Fruit fly (Drosophila melanogaster) whole organism, embryonic: ENCODE measurements around the gene fit.
A peak's percentile ranks its signal among the peaks of the same experiment; 100 is the strongest.

ENCODE experiments used
- B-H2 ChIP-seq: fragments of 200-800 bp; sonication (Bioruptor generic); optimal IDR thresholded peaks from 2 replicates; lab custom pipeline; 2018; ENCODE audit warnings: missing biosample characterization, mild to moderate bottlenecking, missing genetic modification characterization
- CG10274 ChIP-seq: fragments of 200-800 bp; sonication (Bioruptor generic); optimal IDR thresholded peaks from 3 replicates; lab custom pipeline; 2017; ENCODE audit warnings: missing biosample characterization, mild to moderate bottlenecking, missing genetic modification characterization
- CG12769 ChIP-seq: fragments of 200-800 bp; sonication (Bioruptor generic); optimal IDR thresholded peaks from 2 replicates; lab custom pipeline; 2019; ENCODE audit warnings: missing biosample characterization, mild to moderate bottlenecking, missing genetic modification characterization, moderate library complexity
- CG13424 ChIP-seq: fragments of 200-800 bp; sonication (Bioruptor generic); optimal IDR thresholded peaks from 2 replicates; lab custom pipeline; 2019; ENCODE audit warnings: missing biosample characterization, mild to moderate bottlenecking, missing genetic modification characterization, moderate library complexity
- CG13894 ChIP-seq: fragments of 200-800 bp; sonication (Bioruptor generic); optimal IDR thresholded peaks from 3 replicates; lab custom pipeline; 2018; ENCODE audit warnings: missing biosample characterization, mild to moderate bottlenecking, missing genetic modification characterization, moderate library complexity
- CG14965 ChIP-seq: fragments of 200-800 bp; sonication (Bioruptor generic); optimal IDR thresholded peaks from 2 replicates; lab custom pipeline; 2016; ENCODE audit warnings: missing biosample characterization, missing genetic modification characterization, borderline replicate concordance
- CG1529 ChIP-seq: fragments of 200-800 bp; sonication (Bioruptor generic); optimal IDR thresholded peaks from 3 replicates; lab custom pipeline; 2018; ENCODE audit warnings: missing biosample characterization, missing genetic modification characterization
- CG17328 ChIP-seq: fragments of 200-800 bp; sonication (Bioruptor generic); IDR thresholded peaks from 2 replicates; pipeline ENCODE4 v1.3.6; 2022; ENCODE audit warnings: missing biosample characterization, missing genetic modification characterization
- CG18599 ChIP-seq: fragments of 200-800 bp; sonication (Bioruptor generic); optimal IDR thresholded peaks from 3 replicates; lab custom pipeline; 2017; ENCODE audit warnings: missing biosample characterization, missing genetic modification characterization, mild to moderate bottlenecking, moderate library complexity, missing genetic modification reagents
- CG18619 ChIP-seq: fragments of 200-800 bp; sonication (Bioruptor generic); optimal IDR thresholded peaks from 3 replicates; lab custom pipeline; 2017; ENCODE audit warnings: missing biosample characterization, mild to moderate bottlenecking, missing genetic modification characterization
- CG2678 ChIP-seq: fragments of 200-800 bp; sonication (Bioruptor generic); optimal IDR thresholded peaks from 3 replicates; lab custom pipeline; 2019; ENCODE audit warnings: missing biosample characterization, mild to moderate bottlenecking, missing genetic modification characterization, moderate library complexity
- CG33213 ChIP-seq: fragments of 200-800 bp; sonication (Bioruptor generic); optimal IDR thresholded peaks from 3 replicates; lab custom pipeline; 2016; ENCODE audit warnings: missing biosample characterization, missing genetic modification characterization
- CG4328 ChIP-seq: fragments of 200-800 bp; sonication (Bioruptor generic); optimal IDR thresholded peaks from 3 replicates; lab custom pipeline; 2017; ENCODE audit warnings: missing biosample characterization, missing genetic modification reagents, missing genetic modification characterization
- CG4424 ChIP-seq: fragments of 200-800 bp; sonication (Bioruptor generic); optimal IDR thresholded peaks from 3 replicates; lab custom pipeline; 2016; ENCODE audit warnings: missing biosample characterization, missing genetic modification characterization
- CG5245 ChIP-seq: fragments of 200-800 bp; sonication (Bioruptor generic); optimal IDR thresholded peaks from 3 replicates; lab custom pipeline; 2016; ENCODE audit warnings: missing biosample characterization, missing genetic modification characterization
- CG6683 ChIP-seq: fragments of 200-800 bp; sonication (Bioruptor generic); optimal IDR thresholded peaks from 2 replicates; lab custom pipeline; 2017; ENCODE audit warnings: missing biosample characterization, mild to moderate bottlenecking, missing genetic modification characterization, missing genetic modification reagents
- CG6854 ChIP-seq: fragments of 200-800 bp; sonication (Bioruptor generic); optimal IDR thresholded peaks from 3 replicates; lab custom pipeline; 2017; ENCODE audit warnings: missing biosample characterization, mild to moderate bottlenecking, missing genetic modification characterization
- CG7839 ChIP-seq: fragments of 200-800 bp; sonication (Bioruptor generic); optimal IDR thresholded peaks from 3 replicates; lab custom pipeline; 2018; ENCODE audit warnings: missing biosample characterization, mild to moderate bottlenecking, missing genetic modification characterization, moderate library complexity
- CG7987 ChIP-seq: fragments of 200-800 bp; sonication (Bioruptor generic); optimal IDR thresholded peaks from 2 replicates; lab custom pipeline; 2018; ENCODE audit warnings: missing biosample characterization, mild to moderate bottlenecking, missing genetic modification characterization, moderate library complexity
- CG8359 ChIP-seq: fragments of 200-800 bp; sonication (Bioruptor generic); optimal IDR thresholded peaks from 2 replicates; lab custom pipeline; 2017; ENCODE audit warnings: missing biosample characterization, mild to moderate bottlenecking, missing genetic modification characterization, borderline replicate concordance
- CG8388 ChIP-seq: fragments of 200-800 bp; sonication (Bioruptor generic); optimal IDR thresholded peaks from 2 replicates; lab custom pipeline; 2019; ENCODE audit warnings: missing biosample characterization, mild to moderate bottlenecking, missing genetic modification characterization, moderate library complexity
- CG9437 ChIP-seq: fragments of 200-800 bp; sonication (Bioruptor generic); optimal IDR thresholded peaks from 2 replicates; lab custom pipeline; 2018; ENCODE audit warnings: missing biosample characterization, mild to moderate bottlenecking, missing genetic modification characterization
- CG9817 ChIP-seq: fragments of 200-800 bp; sonication (Bioruptor generic); optimal IDR thresholded peaks from 2 replicates; lab custom pipeline; 2018; ENCODE audit warnings: missing biosample characterization, mild to moderate bottlenecking, missing genetic modification characterization, moderate library complexity
- Fer1 ChIP-seq: fragments of 200-800 bp; sonication (Bioruptor generic); optimal IDR thresholded peaks from 2 replicates; lab custom pipeline; 2017; ENCODE audit warnings: missing biosample characterization, mild to moderate bottlenecking, missing genetic modification characterization
- Hey ChIP-seq: fragments of 200-800 bp; sonication (Bioruptor generic); optimal IDR thresholded peaks from 3 replicates; lab custom pipeline; 2018; ENCODE audit warnings: missing biosample characterization, mild to moderate bottlenecking, missing genetic modification characterization
- Lpt ChIP-seq: fragments of >200 bp; optimal IDR thresholded peaks from 2 replicates; lab custom pipeline; 2018; ENCODE audit warnings: missing biosample characterization, missing genetic modification characterization
- Mad ChIP-seq: fragments of 200-800 bp; sonication (Bioruptor generic); optimal IDR thresholded peaks from 2 replicates; lab custom pipeline; 2016; ENCODE audit warnings: missing biosample characterization, missing genetic modification characterization
- Nf-YA ChIP-seq: fragments of 200-800 bp; sonication (Bioruptor generic); IDR thresholded peaks from 2 replicates; pipeline ENCODE4 v1.3.6; 2022; ENCODE audit warnings: missing biosample characterization, missing genetic modification characterization
- PHDP ChIP-seq: fragments of 200-800 bp; sonication (Bioruptor generic); optimal IDR thresholded peaks from 3 replicates; lab custom pipeline; 2018; ENCODE audit warnings: missing biosample characterization, mild to moderate bottlenecking, missing genetic modification characterization, moderate library complexity
- Poxn ChIP-seq: fragments of 200-800 bp; sonication (Bioruptor generic); IDR thresholded peaks from 2 replicates; pipeline ENCODE4 v1.3.6; 2022; ENCODE audit warnings: missing biosample characterization, missing genetic modification characterization
- ara ChIP-seq: fragments of 200-800 bp; sonication (Bioruptor generic); IDR thresholded peaks from 2 replicates; pipeline ENCODE4 v1.3.6; 2022; ENCODE audit warnings: missing biosample characterization, missing genetic modification characterization
- ase ChIP-seq: fragments of 200-800 bp; sonication (Bioruptor generic); IDR thresholded peaks from 3 replicates; pipeline ENCODE4 v1.3.6; 2022; ENCODE audit warnings: missing biosample characterization, missing genetic modification characterization
- br ChIP-seq: fragments of >200 bp; optimal IDR thresholded peaks from 2 replicates; lab custom pipeline; 2017
- en ChIP-seq: fragments of 200-800 bp; sonication (Bioruptor generic); optimal IDR thresholded peaks from 2 replicates; lab custom pipeline; 2016; ENCODE audit warnings: missing biosample characterization, missing genetic modification characterization
- gce ChIP-seq: fragments of 200-800 bp; sonication (Bioruptor generic); IDR thresholded peaks from 3 replicates; pipeline ENCODE4 v1.3.6; 2022; ENCODE audit warnings: missing biosample characterization, missing genetic modification characterization
- gcm2 ChIP-seq: fragments of 200-800 bp; sonication (Bioruptor generic); optimal IDR thresholded peaks from 2 replicates; lab custom pipeline; 2016; ENCODE audit warnings: missing biosample characterization, missing genetic modification characterization
- her ChIP-seq: fragments of 200-800 bp; sonication (Bioruptor generic); optimal IDR thresholded peaks from 2 replicates; lab custom pipeline; 2016; ENCODE audit warnings: missing biosample characterization, missing genetic modification characterization
- knrl ChIP-seq: fragments of 200-800 bp; sonication (Bioruptor generic); IDR thresholded peaks from 3 replicates; pipeline ENCODE4 v1.3.6; 2022; ENCODE audit warnings: missing biosample characterization, missing genetic modification characterization; ENCODE audit not compliant: partially characterized antibody
- luna ChIP-seq: fragments of 200-800 bp; sonication (Bioruptor generic); optimal IDR thresholded peaks from 2 replicates; lab custom pipeline; 2016; ENCODE audit warnings: missing biosample characterization, missing genetic modification characterization
- mam ChIP-seq: fragments of 200-800 bp; sonication (Bioruptor generic); optimal IDR thresholded peaks from 3 replicates; lab custom pipeline; 2016; ENCODE audit warnings: missing biosample characterization, missing genetic modification characterization
- oc ChIP-seq: fragments of 200-800 bp; sonication (Bioruptor generic); optimal IDR thresholded peaks from 2 replicates; lab custom pipeline; 2018; ENCODE audit warnings: missing biosample characterization, mild to moderate bottlenecking, missing genetic modification characterization, moderate library complexity
- pho ChIP-seq: fragments of 200-800 bp; sonication (Bioruptor generic); optimal IDR thresholded peaks from 2 replicates; lab custom pipeline; 2016; ENCODE audit warnings: missing biosample characterization, missing genetic modification characterization
- prd ChIP-seq, 3 experiments: fragments of >200 bp in 2 of 3; fragments of 200-800 bp in 1 of 3; sonication (Bioruptor generic) in 1 of 3; optimal IDR thresholded peaks in 2 of 3; IDR thresholded peaks in 1 of 3; 2 replicates in 2 of 3; 3 replicates in 1 of 3; pipeline versions ENCODE4 v1.3.6 to Lab custom; 2017 to 2022; ENCODE audit warnings: missing biosample characterization in 1 of 3, missing genetic modification characterization in 1 of 3
- pum ChIP-seq: fragments of 200-800 bp; sonication (Bioruptor generic); optimal IDR thresholded peaks from 2 replicates; lab custom pipeline; 2016; ENCODE audit warnings: missing biosample characterization, missing genetic modification characterization
- rib ChIP-seq: fragments of 200-800 bp; sonication (Bioruptor generic); IDR thresholded peaks from 2 replicates; pipeline ENCODE4 v1.3.6; 2022; ENCODE audit warnings: missing biosample characterization, missing genetic modification characterization
- zen2 ChIP-seq: fragments of 200-800 bp; sonication (Bioruptor generic); IDR thresholded peaks from 3 replicates; pipeline ENCODE4 v1.3.6; 2022; ENCODE audit warnings: missing biosample characterization, missing genetic modification characterization; ENCODE audit not compliant: partially characterized antibody

Gene fit

dm6 chr3R:21849988-21850460 is 34.2 kb downstream of the fit start (continued):
- TF ChIP-seq CG9437 (peak; percentile 11), mam (GFP tag; lab: Kevin White, UChicago) (peak; percentile 20), CG4328 (GFP tag; lab: Kevin White, UChicago) (no peak), B-H2 (GFP tag; lab: Kevin White, UChicago) (no peak), CG4424 (GFP tag; lab: Kevin White, UChicago) (peak; percentile 11), CG18599 (GFP tag; lab: Kevin White, UChicago) (peak; percentile 17), CG18619 (peak; percentile 21), CG17328 (peak; percentile 48), rib (GFP tag; lab: Robert Waterston, UW) (peak; percentile 33; the same call in 1 of the 2 replicates), pho (GFP tag; lab: Kevin White, UChicago) (no peak), CG6683 (GFP tag; lab: Kevin White, UChicago) (no peak), CG5245 (GFP tag; lab: Kevin White, UChicago) (no peak), CG13894 (tag; lab: Kevin White, UChicago) (no peak), br (lab: Kevin White, UChicago) (no peak), luna (GFP tag; lab: Kevin White, UChicago) (no peak), CG1529 (GFP tag; lab: Kevin White, UChicago) (peak; percentile 19), CG33213 (no peak), Mad (GFP tag; lab: Kevin White, UChicago) (no peak), CG12769 (tag; lab: Kevin White, UChicago) (no peak), knrl (no peak), CG14965 (GFP tag; lab: Kevin White, UChicago) (no peak), Nf-YA (no peak), CG10274 (GFP tag; lab: Kevin White, UChicago) (no peak), gce (GFP tag; lab: Robert Waterston, UW) (no peak), CG8388 (GFP tag; lab: Kevin White, UChicago) (peak; percentile 33), Lpt (GFP tag; lab: Kevin White, UChicago) (no peak), CG2678 (tag; lab: Kevin White, UChicago) (peak; percentile 45), CG7839 (tag; lab: Kevin White, UChicago) (peak; percentile 45), en (GFP tag; lab: Kevin White, UChicago) (no peak), her (GFP tag; lab: Kevin White, UChicago) (peak; percentile 2), Poxn (GFP tag; lab: Robert Waterston, UW) (no peak), CG9817 (tag; lab: Kevin White, UChicago) (no peak), CG13424 (peak; percentile 57), pum (GFP tag; lab: Kevin White, UChicago) (peak; percentile 55), gcm2 (GFP tag; lab: Kevin White, UChicago) (no peak), prd (optimal IDR thresholded peaks at IDR 0.05; lab: Kevin White, UChicago) (no peak), prd (GFP tag; IDR thresholded peaks at IDR 0.05; lab: Robert Waterston, UW) (peak; percentile 55; the same call in 1 of the 3 replicates), zen2 (no peak), oc (peak; percentile 24), Fer1 (GFP tag; lab: Kevin White, UChicago) (no peak), ase (0 out of 3 replicates have a peak, but pooled peaks have one; percentile 30), ara (peak; percentile 63), CG8359 (no peak), CG7987 (GFP tag; lab: Kevin White, UChicago) (no peak), Hey (tag; lab: Kevin White, UChicago) (no peak), PHDP (tag; lab: Kevin White, UChicago) (peak; percentile 25), CG6854 (no peak)
